Worm (Caenorhabditis elegans): ENCODE results near the gene F18G5.1.

F18G5.1 gene

ce11 chrX:9234518-9234917, 25.1 kb upstream of the F18G5.1 start, which contains the start of gene col-175:
TSS of gene col-175 (minus strand) at chrX:9234618.
- TF ChIP-seq gmeb-2 (tag; optimal IDR thresholded peaks at IDR 0.05) (no peak), nhr-232 (tag; optimal IDR thresholded peaks at IDR 0.05) (no peak)

ce11 chrX:9237708-9238107, 21.9 kb upstream of the F18G5.1 start:
- TF ChIP-seq ceh-22 (tag; optimal IDR thresholded peaks at IDR 0.05) (no peak), pha-4 (tag; optimal IDR thresholded peaks at IDR 0.05) (no peak), ceh-48 (tag; optimal IDR thresholded peaks at IDR 0.05) (no peak), ceh-31 (tag; optimal IDR thresholded peaks at IDR 0.05) (no peak), ceh-19 (GFP tag; optimal IDR thresholded peaks at IDR 0.05) (no peak), lim-6 (tag; optimal IDR thresholded peaks at IDR 0.05) (no peak), ceh-34 (tag; optimal IDR thresholded peaks at IDR 0.05) (no peak), unc-55 (GFP tag; optimal IDR thresholded peaks at IDR 0.05) (no peak), ahr-1 (tag; optimal IDR thresholded peaks at IDR 0.05) (no peak), madf-2 (tag; optimal IDR thresholded peaks at IDR 0.05) (no peak), ttx-3 (tag; optimal IDR thresholded peaks at IDR 0.05) (no peak), elt-2 (tag; optimal IDR thresholded peaks at IDR 0.05) (no peak), F13H6.1 (tag; optimal IDR thresholded peaks at IDR 0.05) (no peak), npax-4 (tag; optimal IDR thresholded peaks at IDR 0.05) (no peak), gmeb-2 (tag; optimal IDR thresholded peaks at IDR 0.05) (no peak), unc-42 (tag; optimal IDR thresholded peaks at IDR 0.05) (no peak), ceh-24 (tag; optimal IDR thresholded peaks at IDR 0.05) (no peak)

ce11 chrX:9238692-9239091, 21.0 kb upstream of the F18G5.1 start:
- TF ChIP-seq dmd-4 (tag; optimal IDR thresholded peaks at IDR 0.05; ENCODE audit: borderline replicate concordance) (no peak), pqm-1 (tag; optimal IDR thresholded peaks at IDR 0.05) (no peak), K02D7.2 (tag; optimal IDR thresholded peaks at IDR 0.05) (no peak), sdc-2 (tag; optimal IDR thresholded peaks at IDR 0.05) (no peak), rnt-1 (tag; optimal IDR thresholded peaks at IDR 0.05) (no peak)

DNA sequence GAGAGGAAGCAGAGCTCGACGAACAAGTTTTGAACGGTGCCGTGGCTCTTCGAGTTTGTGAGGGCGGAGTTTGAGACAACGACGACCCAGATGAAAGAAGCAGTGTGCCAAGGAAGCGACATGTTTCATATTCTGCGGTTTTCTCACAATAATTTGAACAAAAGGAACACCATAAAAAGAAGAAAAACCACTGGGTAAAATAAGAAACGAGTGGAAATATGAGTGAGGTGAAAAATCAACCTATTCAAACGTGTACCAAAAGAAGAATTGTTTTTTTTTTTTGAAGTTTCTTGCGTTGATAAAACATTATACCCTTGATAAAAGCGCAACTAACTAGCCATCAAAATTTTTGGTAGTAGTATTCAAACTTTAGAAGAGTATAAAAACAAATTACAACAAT, 17.5 kb upstream of the F18G5.1 start, which contains the start of gene lgc-4:
Gene lgc-4, minus strand, starts transcription at position 101 of the 400 bp plus-strand sequence.
- TF ChIP-seq ceh-14 (tag; optimal IDR thresholded peaks at IDR 0.05), result no peak
- TF ChIP-seq ceh-30 (tag; optimal IDR thresholded peaks at IDR 0.05), result no peak
- no peak for TF ChIP-seq sox-4 (tag; optimal IDR thresholded peaks at IDR 0.05)
- TF ChIP-seq K02D7.2 (tag; optimal IDR thresholded peaks at IDR 0.05), result no peak

DNA sequence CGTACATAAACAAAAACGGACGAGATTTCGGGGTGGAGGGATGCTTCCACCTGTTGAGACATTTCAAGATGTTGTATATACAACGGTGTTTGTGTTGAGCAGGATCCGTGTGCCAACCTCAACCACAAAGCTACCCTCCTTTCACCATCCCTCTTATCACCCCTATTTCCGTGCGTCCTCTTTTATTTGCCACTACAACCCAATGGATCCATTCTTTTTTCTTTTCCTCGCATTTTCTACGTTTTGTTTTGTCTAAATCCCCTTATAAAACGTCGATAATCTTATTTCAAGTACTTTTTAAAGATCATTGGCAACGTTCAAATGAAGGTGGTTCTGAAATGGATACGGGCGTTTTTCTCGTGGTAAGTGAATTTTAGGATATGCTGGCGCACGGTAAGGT, 16.4 kb upstream of the F18G5.1 start, which contains the start of gene gpa-12:
Gene gpa-12, plus strand, starts transcription at position 301 of the 400 bp plus-strand sequence.
- TF ChIP-seq fkh-10 (GFP tag; optimal IDR thresholded peaks at IDR 0.05) (no peak), ceh-9 (tag; optimal IDR thresholded peaks at IDR 0.05) (no peak), ceh-14 (tag; optimal IDR thresholded peaks at IDR 0.05) (no peak)

DNA sequence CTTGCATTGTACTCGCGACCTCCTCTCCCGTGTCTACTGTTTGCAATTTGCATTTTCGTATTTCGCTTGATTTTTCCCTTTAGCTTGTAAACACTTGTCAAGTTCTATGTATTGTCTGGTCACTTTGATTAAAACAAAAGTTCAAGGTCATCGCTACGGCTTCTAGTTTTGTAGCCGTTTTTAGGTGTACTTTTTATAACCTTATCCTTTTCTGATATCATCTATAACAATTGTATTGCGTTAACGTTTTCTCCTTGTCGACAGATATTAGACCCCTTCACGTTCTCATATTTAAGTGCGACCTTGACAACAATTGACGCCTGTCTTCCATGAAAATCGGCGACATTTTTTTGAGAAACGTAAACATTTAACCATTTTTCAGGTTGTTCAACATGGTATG, 13.0 kb upstream of the F18G5.1 start:
- no peak for TF ChIP-seq hlh-8 (tag; optimal IDR thresholded peaks at IDR 0.05)
- TF ChIP-seq ceh-18 (tag; optimal IDR thresholded peaks at IDR 0.05), result no peak
- no peak for TF ChIP-seq sox-2 (GFP tag; IDR thresholded peaks at IDR 0.05)
- TF ChIP-seq fkh-6 (tag; optimal IDR thresholded peaks at IDR 0.05), result no peak
- TF ChIP-seq ama-1 (optimal IDR thresholded peaks at IDR 0.05), result no peak
- no peak for TF ChIP-seq unc-86 (tag; optimal IDR thresholded peaks at IDR 0.05)
- no peak for TF ChIP-seq Y22D7AL.16 (tag; optimal IDR thresholded peaks at IDR 0.05)
- no peak for TF ChIP-seq unc-42 (tag; optimal IDR thresholded peaks at IDR 0.05)
- TF ChIP-seq ttx-3 (tag; optimal IDR thresholded peaks at IDR 0.05), result no peak
- TF ChIP-seq dve-1 (tag; optimal IDR thresholded peaks at IDR 0.05), result no peak
- no peak for TF ChIP-seq pqm-1 (tag; optimal IDR thresholded peaks at IDR 0.05)
- TF ChIP-seq pha-2 (tag; optimal IDR thresholded peaks at IDR 0.05), result no peak
- no peak for TF ChIP-seq ceh-48 (tag; optimal IDR thresholded peaks at IDR 0.05)
- TF ChIP-seq hlh-30 (tag; optimal IDR thresholded peaks at IDR 0.05; ENCODE audit: insufficient read depth), result no peak
- TF ChIP-seq hlh-6 (tag; optimal IDR thresholded peaks at IDR 0.05), result no peak
- TF ChIP-seq rnt-1 (tag; optimal IDR thresholded peaks at IDR 0.05), result no peak
- TF ChIP-seq ceh-31 (tag; optimal IDR thresholded peaks at IDR 0.05), result no peak
